Fruit fly (Drosophila melanogaster): Measurements from ENCODE around the gene CG6885.

Gene CG6885

dm6 chr3L:18786427-18787104 lies 42.3 kb downstream of the CG6885 start (continued):
- TF ChIP-seq CG9215 (GFP tag; IDR thresholded peaks at IDR 0.05) (peak; percentile 20; the same call in 1 of the 2 replicates), Nf-YC (tag; optimal IDR thresholded peaks at IDR 0.05) (peak; percentile 36), tll (GFP tag; optimal IDR thresholded peaks at IDR 0.05) (no peak), gem (tag; optimal IDR thresholded peaks at IDR 0.05) (peak; percentile 87), CG3163 (GFP tag; optimal IDR thresholded peaks at IDR 0.05) (no peak), usp (GFP tag; optimal IDR thresholded peaks at IDR 0.05) (no peak), CrebB (tag; optimal IDR thresholded peaks at IDR 0.05) (peak; percentile 10), croc (GFP tag; conservative IDR thresholded peaks at IDR 0.05) (no peak), Jarid2 (GFP tag; optimal IDR thresholded peaks at IDR 0.05) (no peak), Nf-YB (GFP tag; optimal IDR thresholded peaks at IDR 0.05) (peak; percentile 20), zen2 (GFP tag; IDR thresholded peaks at IDR 0.05; ENCODE audit: partially characterized antibody) (no peak), CG12769 (tag; optimal IDR thresholded peaks at IDR 0.05) (peak; percentile 62), Hey (tag; optimal IDR thresholded peaks at IDR 0.05) (no peak), disco-r (GFP tag; optimal IDR thresholded peaks at IDR 0.05) (no peak), bcd (GFP tag; optimal IDR thresholded peaks at IDR 0.05) (peak; percentile 60), CG4730 (GFP tag; IDR thresholded peaks at IDR 0.05) (peak; percentile 47; the same call in 1 of the 2 replicates), CG4328 (GFP tag; optimal IDR thresholded peaks at IDR 0.05) (no peak), CG11504 (tag; optimal IDR thresholded peaks at IDR 0.05) (peak; percentile 89), gce (GFP tag; IDR thresholded peaks at IDR 0.05) (peak; percentile 22; the same call in 1 of the 3 replicates), ash1 (GFP tag; optimal IDR thresholded peaks at IDR 0.05) (no peak), CG34376 (GFP tag; optimal IDR thresholded peaks at IDR 0.05) (peak; percentile 71), CG1792 (GFP tag; optimal IDR thresholded peaks at IDR 0.05) (no peak), HLHmδ (GFP tag; optimal IDR thresholded peaks at IDR 0.05) (no peak), CG9797 (GFP tag; optimal IDR thresholded peaks at IDR 0.05) (no peak), p53 (GFP tag; optimal IDR thresholded peaks at IDR 0.05) (no peak), E2f1 (GFP tag; IDR thresholded peaks at IDR 0.05) (peak; percentile 58), CG10321 (GFP tag; IDR thresholded peaks at IDR 0.05) (no peak), fru (optimal IDR thresholded peaks at IDR 0.05) (no peak), H15 (GFP tag; IDR thresholded peaks at IDR 0.05) (0 out of 3 replicates have a peak, but pooled peaks have one; percentile 36), ATbp (GFP tag; optimal IDR thresholded peaks at IDR 0.05) (peak; percentile 13), lov (optimal IDR thresholded peaks at IDR 0.05) (no peak), lov (GFP tag; IDR thresholded peaks at IDR 0.05) (no peak), da (GFP tag; optimal IDR thresholded peaks at IDR 0.05) (no peak), Antp (GFP tag; optimal IDR thresholded peaks at IDR 0.05) (peak; percentile 7), CG10654 (GFP tag; optimal IDR thresholded peaks at IDR 0.05) (peak; percentile 27), nerfin-2 (GFP tag; IDR thresholded peaks at IDR 0.05; ENCODE audit: partially characterized antibody) (no peak), CG2889 (GFP tag; IDR thresholded peaks at IDR 0.05) (no peak), jigr1 (GFP tag; IDR thresholded peaks at IDR 0.05) (no peak), prd (optimal IDR thresholded peaks at IDR 0.05) (no peak), prd (GFP tag; IDR thresholded peaks at IDR 0.05) (peak; percentile 28; the same call in 1 of the 3 replicates), CG6689 (GFP tag; IDR thresholded peaks at IDR 0.05) (peak; percentile 62), CTCF (GFP tag; optimal IDR thresholded peaks at IDR 0.05) (peak; percentile 29), dpn (GFP tag; optimal IDR thresholded peaks at IDR 0.05) (peak; percentile 22 to 55), insv (GFP tag; optimal IDR thresholded peaks at IDR 0.05) (no peak), trh (GFP tag; optimal IDR thresholded peaks at IDR 0.05) (no peak), CkIIα-i1 (GFP tag; IDR thresholded peaks at IDR 0.05) (no peak), CG16863 (GFP tag; optimal IDR thresholded peaks at IDR 0.05) (no peak), CG6683 (GFP tag; optimal IDR thresholded peaks at IDR 0.05) (no peak), mam (GFP tag; optimal IDR thresholded peaks at IDR 0.05) (peak; percentile 37), CG7786 (GFP tag; optimal IDR thresholded peaks at IDR 0.05) (peak; percentile 9), CG3838 (GFP tag; optimal IDR thresholded peaks at IDR 0.05) (no peak), cad (GFP tag; optimal IDR thresholded peaks at IDR 0.05) (no peak)

Measured in whole organism, embryonic.